Worm (Caenorhabditis elegans) whole organism, L4 larva: ENCODE data around the gene ZK1240.1.

Source experiments
- F37D6.2 ChIP-seq: sonication (generic microtip); optimal IDR thresholded peaks from 2 replicates; lab custom pipeline; 2016; ENCODE audit warnings: mild to moderate bottlenecking, missing genetic modification characterization, missing compliant biosample characterization
- F44E2.7 ChIP-seq: fragments of 200-800 bp; sonication (Bioruptor generic); IDR thresholded peaks from 2 replicates; pipeline ENCODE4 v2.1.2; 2022; ENCODE audit warnings: missing genetic modification characterization, missing compliant biosample characterization
- Y5F2A.4 ChIP-seq: fragments of 200-800 bp; sonication (Bioruptor generic); optimal IDR thresholded peaks from 2 replicates; lab custom pipeline; 2018; ENCODE audit warnings: mild to moderate bottlenecking, missing genetic modification characterization, missing compliant biosample characterization
- aha-1 ChIP-seq: fragments of 150-350 bp; peaks from one replicate; lab custom pipeline; 2014; ENCODE audit warnings: missing biosample characterization, missing genetic modification characterization
- arid-1 ChIP-seq: fragments of 200-800 bp; sonication (Bioruptor generic); conservative IDR thresholded peaks from 2 replicates; pipeline ENCODE4 v1.3.6; 2022; ENCODE audit warnings: missing genetic modification reagents, missing genetic modification characterization, missing compliant biosample characterization
- ceh-28 ChIP-seq: fragments of 150-350 bp; optimal IDR thresholded peaks from 2 replicates; lab custom pipeline; 2014; ENCODE audit warnings: missing biosample characterization, missing genetic modification reagents, missing genetic modification characterization
- ceh-44 ChIP-seq: fragments of 200-800 bp; sonication (Bioruptor generic); IDR thresholded peaks from 2 replicates; pipeline ENCODE4 v1.3.6; 2022; ENCODE audit warnings: missing genetic modification reagents, missing genetic modification characterization, missing compliant biosample characterization
- ceh-82 ChIP-seq: sonication (generic microtip); optimal IDR thresholded peaks from 2 replicates; lab custom pipeline; 2017; ENCODE audit warnings: missing biosample characterization, missing genetic modification characterization
- ctbp-1 ChIP-seq: fragments of 200-800 bp; sonication (Bioruptor generic); IDR thresholded peaks from 2 replicates; pipeline ENCODE4 v1.3.6; 2022; ENCODE audit warnings: missing genetic modification reagents, missing genetic modification characterization, missing compliant biosample characterization
- daf-16 ChIP-seq, 3 experiments: sonication (generic microtip); optimal IDR thresholded peaks; 2 replicates each; lab custom pipeline; 2016 to 2017; ENCODE audit warnings: missing genetic modification characterization in 3 of 3, missing genetic modification reagents in 3 of 3, mild to moderate bottlenecking in 2 of 3, missing compliant biosample characterization in 2 of 3, missing biosample characterization in 1 of 3, moderate library complexity in 1 of 3
- daf-8 ChIP-seq: fragments of 200-800 bp; sonication (Bioruptor generic); IDR thresholded peaks from 2 replicates; pipeline ENCODE4 v1.3.6; 2022; ENCODE audit warnings: missing genetic modification characterization, missing compliant biosample characterization
- dmd-8 ChIP-seq: fragments of 200-800 bp; sonication (Bioruptor generic); IDR thresholded peaks from 2 replicates; pipeline ENCODE4 v1.3.6; 2022; ENCODE audit warnings: missing genetic modification characterization, missing compliant biosample characterization
- dmd-9 ChIP-seq: fragments of 200-800 bp; sonication (Bioruptor generic); IDR thresholded peaks from 2 replicates; pipeline ENCODE4 v1.3.6; 2022; ENCODE audit warnings: missing genetic modification reagents, missing genetic modification characterization, missing compliant biosample characterization
- dpl-1 ChIP-seq: fragments of 150-350 bp; optimal IDR thresholded peaks from 2 replicates; lab custom pipeline; 2014; ENCODE audit warnings: missing biosample characterization, missing genetic modification reagents, missing genetic modification characterization
- duxl-1 ChIP-seq: sonication (generic microtip); optimal IDR thresholded peaks from 2 replicates; lab custom pipeline; 2016; ENCODE audit warnings: mild to moderate bottlenecking, missing genetic modification characterization, moderate library complexity, missing compliant biosample characterization; ENCODE audit not compliant: poor library complexity
- dve-1 ChIP-seq: sonication (generic microtip); optimal IDR thresholded peaks from 2 replicates; lab custom pipeline; 2017; ENCODE audit warnings: antibody characterized with exemption, mild to moderate bottlenecking, missing genetic modification characterization, missing compliant biosample characterization; ENCODE audit not compliant: insufficient read depth
- egl-43 ChIP-seq: fragments of 200-800 bp; sonication (Bioruptor generic); IDR thresholded peaks from 2 replicates; pipeline ENCODE4 v1.3.6; 2022; ENCODE audit warnings: missing genetic modification reagents, missing genetic modification characterization, missing compliant biosample characterization
- fos-1 ChIP-seq: fragments of 150-350 bp; optimal IDR thresholded peaks from 2 replicates; lab custom pipeline; 2014; ENCODE audit warnings: missing biosample characterization, missing genetic modification characterization
- hlh-30 ChIP-seq: sonication (generic microtip); optimal IDR thresholded peaks from 2 replicates; lab custom pipeline; 2017; ENCODE audit warnings: antibody characterized with exemption, mild to moderate bottlenecking, missing genetic modification characterization, missing compliant biosample characterization; ENCODE audit not compliant: insufficient read depth
- lin-1 ChIP-seq: fragments of 200-800 bp; sonication (Bioruptor generic); IDR thresholded peaks from 2 replicates; pipeline ENCODE4 v1.3.6; 2022; ENCODE audit warnings: missing genetic modification reagents, missing genetic modification characterization, missing compliant biosample characterization
- madf-9 ChIP-seq: fragments of 200-800 bp; sonication (Bioruptor generic); conservative IDR thresholded peaks from 2 replicates; pipeline ENCODE4 v1.3.6; 2022; ENCODE audit warnings: missing genetic modification reagents, missing genetic modification characterization, missing compliant biosample characterization
- mdl-1 ChIP-seq, 2 experiments: fragments of 150-350 bp in 1 of 2; sonication (generic microtip) in 1 of 2; optimal IDR thresholded peaks; 2 replicates each; lab custom pipeline; 2014 to 2017; ENCODE audit warnings: missing biosample characterization in 2 of 2, missing genetic modification characterization in 2 of 2
- mxl-3 ChIP-seq: fragments of 200-800 bp; sonication (Bioruptor generic); optimal IDR thresholded peaks from 2 replicates; lab custom pipeline; 2018; ENCODE audit warnings: mild to moderate bottlenecking, missing genetic modification characterization, missing compliant biosample characterization
- nhr-111 ChIP-seq: fragments of 200-800 bp; sonication (Bioruptor generic); optimal IDR thresholded peaks from 2 replicates; lab custom pipeline; 2018; ENCODE audit warnings: mild to moderate bottlenecking, missing genetic modification characterization, missing compliant biosample characterization
- nhr-25 ChIP-seq: sonication (generic microtip); optimal IDR thresholded peaks from 2 replicates; lab custom pipeline; 2017; ENCODE audit warnings: missing genetic modification characterization, mild to moderate bottlenecking, missing compliant biosample characterization, antibody characterized with exemption, moderate library complexity, borderline replicate concordance; ENCODE audit not compliant: insufficient read depth
- nhr-28 ChIP-seq: fragments of 150-350 bp; optimal IDR thresholded peaks from 2 replicates; lab custom pipeline; 2014; ENCODE audit warnings: missing biosample characterization, missing genetic modification characterization
- nhr-6 ChIP-seq: fragments of 150-350 bp; optimal IDR thresholded peaks from 2 replicates; lab custom pipeline; 2014; ENCODE audit warnings: missing biosample characterization, missing genetic modification characterization
- nhr-76 ChIP-seq: fragments of 150-350 bp; optimal IDR thresholded peaks from 2 replicates; lab custom pipeline; 2014; ENCODE audit warnings: missing biosample characterization, missing genetic modification characterization
- pha-4 ChIP-seq, 2 experiments: fragments of 150-350 bp in 1 of 2; fragments of 200-800 bp in 1 of 2; sonication (Bioruptor generic) in 1 of 2; IDR thresholded peaks in 1 of 2; optimal IDR thresholded peaks in 1 of 2; 2 replicates each; pipeline versions ENCODE4 v1.3.6 to Lab custom; 2014 to 2022; ENCODE audit warnings: missing genetic modification characterization in 2 of 2, missing genetic modification reagents in 2 of 2, missing biosample characterization in 1 of 2, missing compliant biosample characterization in 1 of 2
- sdz-12 ChIP-seq: fragments of 200-800 bp; sonication (Bioruptor generic); optimal IDR thresholded peaks from 2 replicates; lab custom pipeline; 2018; ENCODE audit warnings: mild to moderate bottlenecking, missing genetic modification characterization, missing compliant biosample characterization
- tra-1 ChIP-seq: fragments of 200-800 bp; sonication (Bioruptor generic); IDR thresholded peaks from 2 replicates; pipeline ENCODE4 v1.3.6; 2022; ENCODE audit warnings: missing genetic modification reagents, missing genetic modification characterization, missing compliant biosample characterization
- unc-130 ChIP-seq: sonication (generic microtip); optimal IDR thresholded peaks from 2 replicates; lab custom pipeline; 2016; ENCODE audit warnings: missing genetic modification reagents, missing genetic modification characterization, missing compliant biosample characterization
- unc-62 ChIP-seq, 3 experiments: fragments of 150-350 bp in 1 of 3; sonication (generic microtip); optimal IDR thresholded peaks in 2 of 3; peaks in 1 of 3; 1 replicate in 1 of 3; 2 replicates in 2 of 3; lab custom pipeline; 2014 to 2017; ENCODE audit warnings: missing biosample characterization in 3 of 3, missing genetic modification characterization in 3 of 3, missing genetic modification reagents in 3 of 3, missing genotype in 1 of 3
- vab-7 ChIP-seq: fragments of 200-800 bp; sonication (Bioruptor generic); IDR thresholded peaks from 2 replicates; pipeline ENCODE4 v1.3.6; 2022; ENCODE audit warnings: missing genetic modification reagents, missing genetic modification characterization, missing compliant biosample characterization

ZK1240.1 gene

DNA sequence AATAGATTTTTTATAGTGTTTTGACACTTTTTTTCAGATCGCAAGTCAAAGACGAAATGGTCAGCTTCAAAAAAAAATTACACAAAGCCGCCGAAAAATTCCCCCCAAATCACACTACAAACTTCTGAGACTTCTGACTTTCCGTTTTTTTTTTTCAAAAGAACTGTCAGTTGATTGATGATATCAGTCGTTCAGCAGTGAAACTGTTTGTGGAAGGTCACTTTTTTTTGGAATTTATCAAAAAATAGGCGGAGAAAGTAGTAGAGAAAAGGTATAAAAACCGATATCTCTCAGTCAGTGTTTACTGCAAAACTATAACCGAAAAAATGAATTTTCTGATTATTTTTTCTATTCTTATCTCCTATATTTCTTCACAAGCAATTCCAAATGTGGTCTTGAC, 23.8 kb downstream of the ZK1240.1 start, which contains the start of gene F43C11.3:
TSS of gene F43C11.3 (plus strand) at position 301 of the 400 bp plus-strand sequence.
- TF ChIP-seq daf-16 (GFP tag; optimal IDR thresholded peaks at IDR 0.05; lab: Kevin White, UChicago): no peak
- no peak for TF ChIP-seq daf-16 (tag; optimal IDR thresholded peaks at IDR 0.05; lab: Kevin White, UChicago)
- TF ChIP-seq nhr-28: peak; percentile 43

ce11 chrII:2354476-2354875, 25.3 kb downstream of the ZK1240.1 start, which contains the start of gene F43C11.2:
F43C11.2 (plus strand) TSS chrII:2354776.
- TF ChIP-seq dmd-8 (no peak), F44E2.7 (GFP tag; lab: Robert Waterston, UW) (no peak), sdz-12 (no peak), aha-1 (tag; lab: Kevin White, UChicago) (no peak), daf-8 (GFP tag; lab: Robert Waterston, UW) (no peak), dmd-9 (no peak), nhr-25 (tag; lab: Kevin White, UChicago) (no peak), tra-1 (GFP tag; lab: Robert Waterston, UW) (no peak), dpl-1 (GFP tag; lab: Kevin White, UChicago) (no peak), nhr-76 (tag; lab: Kevin White, UChicago) (no peak), mxl-3 (no peak), nhr-111 (GFP tag; lab: Kevin White, UChicago) (no peak), ctbp-1 (no peak), daf-16 (GFP tag; optimal IDR thresholded peaks at IDR 0.05; lab: Kevin White, UChicago) (no peak), daf-16 (tag; optimal IDR thresholded peaks at IDR 0.05; lab: Kevin White, UChicago) (no peak), madf-9 (GFP tag; lab: Robert Waterston, UW) (no peak), egl-43 (GFP tag; lab: Robert Waterston, UW) (no peak), ceh-44 (no peak), ceh-28 (no peak), duxl-1 (tag; lab: Kevin White, UChicago) (no peak)

DNA sequence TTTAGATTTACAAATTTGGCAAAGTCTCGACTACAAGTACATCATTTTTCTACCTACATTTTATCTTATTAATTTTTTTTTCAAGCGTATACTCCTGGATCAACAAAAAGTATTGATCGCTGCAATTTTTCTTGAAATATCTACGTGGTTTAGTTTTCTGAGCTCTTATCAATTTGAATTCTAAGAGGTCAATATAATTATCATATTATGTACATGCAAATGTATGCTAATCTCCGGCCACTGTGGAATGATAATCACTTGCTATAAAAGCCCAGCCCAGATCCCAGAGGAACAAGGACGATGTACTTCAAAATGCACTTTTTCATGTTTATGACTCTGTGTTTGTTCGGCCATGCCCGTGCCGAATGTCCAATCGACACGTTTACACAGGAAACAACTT, 27.6 kb downstream of the ZK1240.1 start, which contains the start of gene F43C11.1:
TSS of gene F43C11.1 (plus strand) at position 301 of the 400 bp plus-strand sequence.
- TF ChIP-seq Y5F2A.4 (GFP tag; lab: Kevin White, UChicago): no peak
- TF ChIP-seq nhr-6: no peak
- no peak for TF ChIP-seq F37D6.2 (tag; lab: Kevin White, UChicago)
- no peak for TF ChIP-seq unc-130
- TF ChIP-seq vab-7: no peak
- TF ChIP-seq mdl-1 (tag; optimal IDR thresholded peaks at IDR 0.05; lab: Kevin White, UChicago): no peak
- TF ChIP-seq ceh-82: no peak
- no peak for TF ChIP-seq hlh-30
- TF ChIP-seq arid-1 (GFP tag; lab: Robert Waterston, UW): no peak

ce11 chrII:2359965-2360364, 30.8 kb downstream of the ZK1240.1 start, which contains the start of gene F43C11.16:
F43C11.16 (minus strand) TSS chrII:2360065.
- TF ChIP-seq F44E2.7 (GFP tag; lab: Robert Waterston, UW): no peak
- TF ChIP-seq ceh-28: no peak
- no peak for TF ChIP-seq tra-1 (GFP tag; lab: Robert Waterston, UW)
- no peak for TF ChIP-seq unc-130
- TF ChIP-seq dve-1 (tag; lab: Kevin White, UChicago): no peak

DNA sequence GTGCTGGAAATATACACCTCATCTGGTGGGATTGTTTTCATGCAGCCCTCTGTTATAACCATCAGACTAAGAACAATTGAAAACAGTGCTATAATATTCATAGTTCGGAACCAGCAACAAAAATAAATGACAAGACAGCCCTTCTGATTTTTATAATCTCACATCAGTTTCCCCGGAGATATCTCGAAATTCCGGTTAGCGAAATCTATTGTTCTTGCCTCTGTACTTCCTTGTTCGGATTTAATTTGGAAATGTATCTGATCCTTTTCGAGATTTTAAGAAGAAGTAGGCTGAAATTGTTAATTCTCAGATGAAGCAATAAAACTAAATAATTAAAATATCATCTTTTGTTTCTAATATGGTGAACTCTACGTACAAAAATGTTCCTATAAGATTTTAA, 34.5 kb downstream of the ZK1240.1 start, which contains the start of gene F43C11.11:
TSS of gene F43C11.11 (minus strand) at position 101 of the 400 bp plus-strand sequence.
- no peak for TF ChIP-seq nhr-6
- TF ChIP-seq ceh-28: no peak
- TF ChIP-seq fos-1: no peak
- TF ChIP-seq dve-1 (tag; lab: Kevin White, UChicago): no peak
- no peak for TF ChIP-seq pha-4 (GFP tag; IDR thresholded peaks at IDR 0.05; lab: Robert Waterston, UW)
- TF ChIP-seq pha-4 (tag; optimal IDR thresholded peaks at IDR 0.05; lab: Kevin White, UChicago): no peak
- no peak for TF ChIP-seq unc-62 (GFP tag; optimal IDR thresholded peaks at IDR 0.05 in 1 of 2; lab: Kevin White, UChicago)
- TF ChIP-seq unc-62 (tag; optimal IDR thresholded peaks at IDR 0.05; lab: Kevin White, UChicago): no peak
- TF ChIP-seq lin-1 (GFP tag; lab: Robert Waterston, UW): no peak
